Worm (Caenorhabditis elegans) whole organism, L2 larva: ENCODE measurements around the gene nrfl-1.

Experiments
- C34F6.9 ChIP-seq: fragments of 150-350 bp; optimal IDR thresholded peaks from 2 replicates; lab custom pipeline; 2014; ENCODE audit warnings: missing biosample characterization, missing genetic modification characterization
- F13H6.1 ChIP-seq: sonication (generic microtip); optimal IDR thresholded peaks from 2 replicates; lab custom pipeline; 2016; ENCODE audit warnings: missing genetic modification characterization, missing compliant biosample characterization
- R02D3.7 ChIP-seq: fragments of 150-350 bp; optimal IDR thresholded peaks from 2 replicates; lab custom pipeline; 2014; ENCODE audit warnings: missing biosample characterization, missing genetic modification characterization
- Y55F3AM.14 ChIP-seq: fragments of 200-800 bp; sonication (Bioruptor generic); optimal IDR thresholded peaks from 2 replicates; lab custom pipeline; 2018; ENCODE audit warnings: mild to moderate bottlenecking, missing genetic modification characterization, missing compliant biosample characterization
- alr-1 ChIP-seq: fragments of 150-350 bp; optimal IDR thresholded peaks from 2 replicates; lab custom pipeline; 2014; ENCODE audit warnings: missing biosample characterization, missing genetic modification characterization
- ama-1 ChIP-seq: fragments of 150-350 bp; optimal IDR thresholded peaks from 2 replicates; lab custom pipeline; 2018; ENCODE audit warnings: inconsistent platforms
- ceh-16 ChIP-seq: fragments of 150-350 bp; optimal IDR thresholded peaks from 2 replicates; lab custom pipeline; 2014; ENCODE audit warnings: missing biosample characterization, missing genetic modification characterization
- ceh-82 ChIP-seq: fragments of 150-350 bp; optimal IDR thresholded peaks from 2 replicates; lab custom pipeline; 2014; ENCODE audit warnings: missing biosample characterization, missing genetic modification characterization
- crh-2 ChIP-seq: sonication (generic microtip); optimal IDR thresholded peaks from 2 replicates; lab custom pipeline; 2017; ENCODE audit warnings: missing biosample characterization, missing genetic modification characterization
- dmd-4 ChIP-seq: sonication (generic microtip); optimal IDR thresholded peaks from 2 replicates; lab custom pipeline; 2017; ENCODE audit warnings: missing biosample characterization, missing genetic modification characterization
- egl-27 ChIP-seq: sonication (generic microtip); optimal IDR thresholded peaks from 3 replicates; lab custom pipeline; 2017; ENCODE audit warnings: missing biosample characterization, missing genetic modification reagents, missing genetic modification characterization
- elt-3 ChIP-seq: sonication (generic microtip); optimal IDR thresholded peaks from 2 replicates; lab custom pipeline; 2017; ENCODE audit warnings: missing biosample characterization, missing genetic modification characterization
- fos-1 ChIP-seq: fragments of 150-350 bp; optimal IDR thresholded peaks from 2 replicates; lab custom pipeline; 2014; ENCODE audit warnings: missing biosample characterization, missing genetic modification characterization
- gmeb-1 ChIP-seq: fragments of 150-350 bp; optimal IDR thresholded peaks from 2 replicates; lab custom pipeline; 2014; ENCODE audit warnings: missing biosample characterization, missing genetic modification characterization
- lin-11 ChIP-seq: fragments of 150-350 bp; sonication (generic microtip); optimal IDR thresholded peaks from 2 replicates; lab custom pipeline; 2014; ENCODE audit warnings: missing biosample characterization, missing genetic modification characterization, inconsistent platforms, mixed read lengths
- lin-13 ChIP-seq: fragments of 150-350 bp; optimal IDR thresholded peaks from 2 replicates; lab custom pipeline; 2014; ENCODE audit warnings: missing biosample characterization, missing genetic modification reagents, missing genetic modification characterization
- lin-39 ChIP-seq: fragments of 150-350 bp; optimal IDR thresholded peaks from 2 replicates; lab custom pipeline; 2014; ENCODE audit warnings: missing biosample characterization, missing genetic modification reagents, missing genetic modification characterization
- lsy-2 ChIP-seq, 2 experiments: fragments of 150-350 bp in 1 of 2; sonication (generic microtip) in 1 of 2; optimal IDR thresholded peaks; 2 replicates each; lab custom pipeline; 2014 to 2017; ENCODE audit warnings: missing biosample characterization in 2 of 2, missing genetic modification characterization in 2 of 2
- mab-5 ChIP-seq: fragments of 150-350 bp; optimal IDR thresholded peaks from 2 replicates; lab custom pipeline; 2014; ENCODE audit warnings: missing biosample characterization, missing genetic modification characterization
- mbf-1 ChIP-seq: sonication (generic microtip); optimal IDR thresholded peaks from 2 replicates; lab custom pipeline; 2017; ENCODE audit warnings: missing biosample characterization, missing genetic modification characterization
- nhr-10 ChIP-seq: sonication (generic microtip); optimal IDR thresholded peaks from 2 replicates; lab custom pipeline; 2017; ENCODE audit warnings: missing biosample characterization, missing genetic modification characterization
- nhr-129 ChIP-seq: fragments of 150-350 bp; optimal IDR thresholded peaks from 2 replicates; lab custom pipeline; 2014; ENCODE audit warnings: missing biosample characterization, missing genetic modification characterization
- nhr-21 ChIP-seq: fragments of 150-350 bp; optimal IDR thresholded peaks from 2 replicates; lab custom pipeline; 2014; ENCODE audit warnings: missing biosample characterization, missing genetic modification characterization
- nhr-23 ChIP-seq: fragments of 150-350 bp; optimal IDR thresholded peaks from 2 replicates; lab custom pipeline; 2014; ENCODE audit warnings: missing biosample characterization, missing genetic modification reagents, missing genetic modification characterization
- nhr-237 ChIP-seq: fragments of 150-350 bp; optimal IDR thresholded peaks from 2 replicates; lab custom pipeline; 2014; ENCODE audit warnings: missing biosample characterization, missing genetic modification characterization
- nhr-25 ChIP-seq: fragments of 150-350 bp; sonication (generic microtip); optimal IDR thresholded peaks from 3 replicates; lab custom pipeline; 2014; ENCODE audit warnings: missing biosample characterization, missing genetic modification characterization
- nhr-6 ChIP-seq: fragments of 150-350 bp; optimal IDR thresholded peaks from 2 replicates; lab custom pipeline; 2014; ENCODE audit warnings: missing biosample characterization, missing genetic modification characterization
- nhr-77 ChIP-seq: fragments of 150-350 bp; optimal IDR thresholded peaks from 2 replicates; lab custom pipeline; 2014; ENCODE audit warnings: missing biosample characterization, missing genetic modification characterization
- peb-1 ChIP-seq: fragments of 150-350 bp; optimal IDR thresholded peaks from 2 replicates; lab custom pipeline; 2014; ENCODE audit warnings: missing biosample characterization, missing genetic modification characterization
- sem-4 ChIP-seq: fragments of 150-350 bp; optimal IDR thresholded peaks from 2 replicates; lab custom pipeline; 2014; ENCODE audit warnings: missing biosample characterization, missing genetic modification reagents, missing genetic modification characterization
- skn-1 ChIP-seq: sonication (generic microtip); optimal IDR thresholded peaks from 2 replicates; lab custom pipeline; 2017; ENCODE audit warnings: missing biosample characterization, missing genetic modification characterization
- sma-3 ChIP-seq: sonication (generic microtip); optimal IDR thresholded peaks from 2 replicates; lab custom pipeline; 2016; ENCODE audit warnings: missing genetic modification reagents, missing genetic modification characterization, missing compliant biosample characterization
- sma-9 ChIP-seq, 2 experiments: fragments of 150-350 bp in 1 of 2; sonication (generic microtip) in 1 of 2; optimal IDR thresholded peaks; 2 replicates each; lab custom pipeline; 2014 to 2016; ENCODE audit warnings: missing genetic modification characterization in 2 of 2, mild to moderate bottlenecking in 1 of 2, missing biosample characterization in 1 of 2, missing compliant biosample characterization in 1 of 2, missing genetic modification reagents in 1 of 2, moderate library complexity in 1 of 2
- snpc-4 ChIP-seq: fragments of 150-350 bp; optimal IDR thresholded peaks from 2 replicates; lab custom pipeline; 2014; ENCODE audit warnings: missing biosample characterization, missing genetic modification characterization
- unc-55 ChIP-seq: fragments of 150-350 bp; sonication (generic microtip); optimal IDR thresholded peaks from 3 replicates; lab custom pipeline; 2014; ENCODE audit warnings: missing biosample characterization, missing genetic modification reagents, missing genetic modification characterization
- unc-62 ChIP-seq: fragments of 150-350 bp; optimal IDR thresholded peaks from 2 replicates; lab custom pipeline; 2014; ENCODE audit warnings: missing biosample characterization, missing genetic modification reagents, missing genetic modification characterization
- zag-1 ChIP-seq: fragments of 150-350 bp; optimal IDR thresholded peaks from 2 replicates; lab custom pipeline; 2014; ENCODE audit warnings: missing biosample characterization, missing genetic modification characterization
- ztf-1 ChIP-seq: fragments of 200-800 bp; sonication (Bioruptor generic); conservative IDR thresholded peaks from 2 replicates; pipeline ENCODE4 v1.3.6; 2022; ENCODE audit warnings: missing genetic modification characterization, missing compliant biosample characterization
- ztf-11 ChIP-seq: sonication (generic microtip); optimal IDR thresholded peaks from 2 replicates; lab custom pipeline; 2017; ENCODE audit warnings: missing biosample characterization, missing genetic modification characterization
- ztf-4 ChIP-seq: fragments of 150-350 bp; optimal IDR thresholded peaks from 2 replicates; lab custom pipeline; 2014; ENCODE audit warnings: missing biosample characterization, missing genetic modification characterization

Gene nrfl-1

DNA sequence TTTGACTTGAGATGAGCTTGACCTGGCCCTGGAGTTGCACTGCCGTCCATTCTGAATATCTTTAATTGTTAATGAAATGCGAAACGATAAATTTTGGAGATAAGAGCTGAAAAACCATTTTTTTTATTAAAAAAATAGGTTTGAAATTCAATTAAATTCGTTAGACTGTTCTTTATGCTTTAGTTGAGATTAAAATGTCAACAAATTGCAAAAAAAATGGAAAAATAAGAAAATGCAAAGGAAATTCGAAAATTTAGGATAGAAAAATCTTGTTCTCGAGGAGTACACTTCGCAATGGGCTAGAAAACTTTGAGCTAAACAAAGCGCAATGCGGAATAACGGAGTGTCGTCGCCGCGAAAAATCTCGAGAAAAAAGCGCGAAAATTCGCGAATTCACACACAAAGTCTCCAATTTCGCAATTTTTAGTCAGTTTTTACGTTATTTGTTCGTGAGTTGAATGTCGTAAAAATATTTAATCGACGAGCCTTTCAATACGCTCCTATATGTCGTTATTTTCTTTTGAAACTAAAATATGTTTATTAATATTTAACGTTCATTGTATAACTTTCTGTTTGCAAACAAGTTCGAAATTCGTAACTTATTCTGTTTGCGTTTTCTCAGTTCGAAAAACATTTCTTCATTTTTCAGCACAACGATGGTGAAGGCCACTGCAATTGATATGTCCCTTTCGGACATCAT lies 28.1 kb downstream of the nrfl-1 start, which contains the start of the genes rpb-12 and aly-2:
TSS of gene rpb-12 (minus strand) at position 51 of the 700 bp plus-strand sequence.
TSS of gene aly-2 (plus strand) at position 650 of the 700 bp plus-strand sequence.
- TF ChIP-seq gmeb-1 (tag; lab: Kevin White, UChicago), result peak; percentile 60
- peak; percentile 75 for TF ChIP-seq C34F6.9
- TF ChIP-seq nhr-6, result peak; percentile 45
- TF ChIP-seq fos-1 (tag; lab: Kevin White, UChicago), result peak; percentile 33
- TF ChIP-seq sma-3 (GFP tag; lab: Kevin White, UChicago), result peak; percentile 9
- peak; percentile 28 for TF ChIP-seq snpc-4 (tag; lab: Kevin White, UChicago)
- TF ChIP-seq unc-62 (GFP tag; lab: Kevin White, UChicago), result no peak
- TF ChIP-seq unc-55 (GFP tag; lab: Kevin White, UChicago), result peak; percentile 85
- peak; percentile 65 for TF ChIP-seq crh-2 (tag; lab: Kevin White, UChicago)
- TF ChIP-seq mbf-1 (tag; lab: Kevin White, UChicago), result no peak
- TF ChIP-seq lsy-2 (tag; optimal IDR thresholded peaks at IDR 0.05; lab: Kevin White, UChicago), result peak; percentile 35 to 73
- peak; percentile 62 for TF ChIP-seq nhr-129 (tag; lab: Kevin White, UChicago)
- TF ChIP-seq egl-27 (tag; lab: Kevin White, UChicago), result peak; percentile 11
- peak; percentile 35 for TF ChIP-seq lin-11 (tag; lab: Kevin White, UChicago)
- peak; percentile 39 for TF ChIP-seq sem-4 (tag; lab: Kevin White, UChicago)
- TF ChIP-seq ama-1 (lab: Kevin White, UChicago), result no peak
- TF ChIP-seq ztf-4 (tag; lab: Kevin White, UChicago), result no peak
- TF ChIP-seq lin-39, result no peak
- no peak for TF ChIP-seq nhr-77 (tag; lab: Kevin White, UChicago)
- TF ChIP-seq lin-13, result peak; percentile 57

- TF ChIP-seq F13H6.1, result no peak
- TF ChIP-seq sem-4 (tag; lab: Kevin White, UChicago), result no peak
- no peak for TF ChIP-seq lin-13
- TF ChIP-seq lsy-2 (tag; optimal IDR thresholded peaks at IDR 0.05; lab: Kevin White, UChicago), result no peak
- TF ChIP-seq peb-1 (tag; lab: Kevin White, UChicago), result no peak
- TF ChIP-seq ceh-16 (tag; lab: Kevin White, UChicago), result no peak
Observed at ce11 chrIV:9150175-9150574, 31.3 kb downstream of the nrfl-1 start, which contains the start of gene F23B2.7. F23B2.7 (plus strand) TSS chrIV:9150475.

DNA sequence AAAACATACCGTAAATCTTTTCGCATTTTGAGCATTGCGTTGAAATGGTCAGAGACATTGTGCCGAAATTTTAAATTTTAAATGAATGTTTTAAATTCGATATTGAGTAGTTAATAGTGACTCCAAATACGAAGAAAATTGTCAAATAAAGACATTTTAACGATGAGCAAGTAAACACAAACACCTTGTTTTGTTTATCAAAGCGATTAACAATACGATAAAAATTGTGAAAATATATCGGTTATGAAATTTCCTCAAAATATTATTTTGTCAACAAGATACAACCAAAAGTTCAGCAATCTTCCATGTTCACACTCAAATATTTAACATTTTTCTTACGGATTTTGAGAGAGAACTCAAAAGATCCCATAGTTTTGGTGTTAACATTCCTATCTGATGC lies 35.4 kb downstream of the nrfl-1 start, which contains the start of gene F23B2.10:
TSS of gene F23B2.10 (minus strand) at position 101 of the 400 bp plus-strand sequence.
- TF ChIP-seq gmeb-1 (tag; lab: Kevin White, UChicago) (no peak), egl-27 (tag; lab: Kevin White, UChicago) (no peak), fos-1 (tag; lab: Kevin White, UChicago) (no peak), skn-1 (tag; lab: Kevin White, UChicago) (no peak), zag-1 (no peak), lin-11 (tag; lab: Kevin White, UChicago) (no peak), nhr-237 (tag; lab: Kevin White, UChicago) (no peak), Y55F3AM.14 (GFP tag; lab: Kevin White, UChicago) (no peak), elt-3 (tag; lab: Kevin White, UChicago) (no peak), nhr-6 (no peak), sem-4 (tag; lab: Kevin White, UChicago) (no peak), C34F6.9 (no peak), nhr-25 (no peak), F13H6.1 (no peak), ztf-11 (tag; lab: Kevin White, UChicago) (no peak), unc-55 (GFP tag; lab: Kevin White, UChicago) (no peak), peb-1 (tag; lab: Kevin White, UChicago) (no peak), nhr-23 (tag; lab: Kevin White, UChicago) (no peak), nhr-77 (tag; lab: Kevin White, UChicago) (no peak), dmd-4 (tag; lab: Kevin White, UChicago) (no peak)
- TF ChIP-seq, all 48 proteins: peak for 0

- TF ChIP-seq ztf-1 (GFP tag; lab: Robert Waterston, UW) (no peak), R02D3.7 (tag; lab: Kevin White, UChicago) (no peak), nhr-10 (no peak), alr-1 (tag; lab: Kevin White, UChicago) (no peak), gmeb-1 (tag; lab: Kevin White, UChicago) (peak; percentile 15), snpc-4 (tag; lab: Kevin White, UChicago) (no peak), sma-9 (GFP tag; optimal IDR thresholded peaks at IDR 0.05; lab: Kevin White, UChicago) (peak; percentile 63), sma-9 (tag; optimal IDR thresholded peaks at IDR 0.05; lab: Kevin White, UChicago) (no peak), fos-1 (tag; lab: Kevin White, UChicago) (peak; percentile 99), nhr-21 (tag; lab: Kevin White, UChicago) (no peak), zag-1 (no peak), nhr-6 (no peak), lin-11 (tag; lab: Kevin White, UChicago) (no peak), nhr-77 (tag; lab: Kevin White, UChicago) (no peak), sma-3 (GFP tag; lab: Kevin White, UChicago) (no peak), unc-55 (GFP tag; lab: Kevin White, UChicago) (no peak), ama-1 (lab: Kevin White, UChicago) (no peak), mab-5 (no peak), ceh-82 (tag; lab: Kevin White, UChicago) (no peak), ceh-16 (tag; lab: Kevin White, UChicago) (no peak)
Observed at ce11 chrIV:9158969-9159800, 40.3 kb downstream of the nrfl-1 start, which contains the start of gene pcp-3. pcp-3 (minus strand) TSS chrIV:9159019.
